Worm (Caenorhabditis elegans): ENCODE data around the gene gmn-1.

- TF ChIP-seq W03F9.2 (tag; optimal IDR thresholded peaks at IDR 0.05), result no peak
- TF ChIP-seq him-1 (tag; optimal IDR thresholded peaks at IDR 0.05), result no peak
- TF ChIP-seq dao-5 (tag; optimal IDR thresholded peaks at IDR 0.05), result no peak
Observed at ce11 chrIII:12223208-12223607, 1.9 kb downstream of the gmn-1 start.

Data from whole organism, L4/young adult.